Fruit fly (Drosophila melanogaster): ENCODE measurements around the gene nac.
A peak's percentile ranks its signal among the peaks of the same experiment; 100 is the strongest.

The nac gene

dm6 chr3R:8313038-8313437, 9.2 kb upstream of the nac start, which contains the start of gene CG7483 (continued):
- TF ChIP-seq CG6175 (GFP tag; IDR thresholded peaks at IDR 0.05) (no peak), CG13424 (tag; optimal IDR thresholded peaks at IDR 0.05) (no peak), CG9817 (tag; optimal IDR thresholded peaks at IDR 0.05) (no peak), phol (tag; optimal IDR thresholded peaks at IDR 0.05) (peak; percentile 22), Camta (GFP tag; optimal IDR thresholded peaks at IDR 0.05) (no peak), CG31365 (tag; optimal IDR thresholded peaks at IDR 0.05) (no peak), C15 (GFP tag; IDR thresholded peaks at IDR 0.05) (no peak), CG8478 (optimal IDR thresholded peaks at IDR 0.05) (no peak), CG1233 (GFP tag; optimal IDR thresholded peaks at IDR 0.05) (no peak), CG3065 (GFP tag; optimal IDR thresholded peaks at IDR 0.05) (no peak), Antp (GFP tag; optimal IDR thresholded peaks at IDR 0.05) (no peak), CG4424 (GFP tag; optimal IDR thresholded peaks at IDR 0.05) (no peak), YL-1 (GFP tag; optimal IDR thresholded peaks at IDR 0.05) (peak; percentile 75), nom (GFP tag; optimal IDR thresholded peaks at IDR 0.05) (no peak), bbx (GFP tag; IDR thresholded peaks at IDR 0.05; ENCODE audit: partially characterized antibody) (peak; percentile 84), CG10959 (GFP tag; IDR thresholded peaks at IDR 0.05) (no peak), Xbp1 (GFP tag; optimal IDR thresholded peaks at IDR 0.05) (no peak), Awh (GFP tag; IDR thresholded peaks at IDR 0.05) (no peak), CG18011 (GFP tag; optimal IDR thresholded peaks at IDR 0.05) (no peak), bsh (GFP tag; optimal IDR thresholded peaks at IDR 0.05) (no peak), ci (GFP tag; IDR thresholded peaks at IDR 0.05) (0 out of 3 replicates have a peak, but pooled peaks have one; percentile 20), CG10321 (GFP tag; IDR thresholded peaks at IDR 0.05) (no peak), CG1024 (GFP tag; IDR thresholded peaks at IDR 0.05) (no peak), CTCF (GFP tag; optimal IDR thresholded peaks at IDR 0.05) (no peak), tgo (GFP tag; IDR thresholded peaks at IDR 0.05) (no peak), CG2116 (GFP tag; optimal IDR thresholded peaks at IDR 0.05) (peak; percentile 70), CG4707 (GFP tag; optimal IDR thresholded peaks at IDR 0.05) (no peak), vvl (GFP tag; IDR thresholded peaks at IDR 0.05) (no peak), HmgD (GFP tag; optimal IDR thresholded peaks at IDR 0.05) (no peak), CG1603 (tag; optimal IDR thresholded peaks at IDR 0.05) (peak; percentile 13), CG14014 (GFP tag; IDR thresholded peaks at IDR 0.05) (no peak), CG32767 (GFP tag; IDR thresholded peaks at IDR 0.05) (no peak; the same call in 1 of the 2 replicates), CoRest (tag; optimal IDR thresholded peaks at IDR 0.05) (peak; percentile 10), tna (GFP tag; IDR thresholded peaks at IDR 0.05; ENCODE audit: partially characterized antibody) (peak; percentile 65), MBD-R2 (GFP tag; IDR thresholded peaks at IDR 0.05) (peak; percentile 62), Hsf (GFP tag; optimal IDR thresholded peaks at IDR 0.05) (no peak), HLH4C (GFP tag; IDR thresholded peaks at IDR 0.05; ENCODE audit: partially characterized antibody) (peak; percentile 82), zf30C (GFP tag; optimal IDR thresholded peaks at IDR 0.05) (no peak), CG15696 (tag; optimal IDR thresholded peaks at IDR 0.05) (no peak), CG15269 (tag; optimal IDR thresholded peaks at IDR 0.05) (no peak), bowl (GFP tag; IDR thresholded peaks at IDR 0.05) (no peak), Dref (GFP tag; IDR thresholded peaks at IDR 0.05) (peak; percentile 97), gsb (GFP tag; IDR thresholded peaks at IDR 0.05) (no peak), CG11560 (tag; IDR thresholded peaks at IDR 0.05) (no peak), chinmo (GFP tag; IDR thresholded peaks at IDR 0.05; ENCODE audit: partially characterized antibody) (peak; percentile 77; the same call in 3 of the 4 replicates), CG2129 (GFP tag; IDR thresholded peaks at IDR 0.05; ENCODE audit: partially characterized antibody) (peak; percentile 66), CG8388 (GFP tag; optimal IDR thresholded peaks at IDR 0.05) (no peak), gsb-n (tag; optimal IDR thresholded peaks at IDR 0.05) (no peak), CG12659 (GFP tag; optimal IDR thresholded peaks at IDR 0.05) (peak; percentile 42), grn (GFP tag; optimal IDR thresholded peaks at IDR 0.05) (no peak), ase (GFP tag; IDR thresholded peaks at IDR 0.05) (no peak), schlank (tag; optimal IDR thresholded peaks at IDR 0.05) (no peak)

All from whole organism, embryonic.